Fruit fly (Drosophila melanogaster) Kc167 (cell line): ENCODE data around the gene m.

Experiments
- Myc ChIP-seq: fragments of >200 bp; optimal IDR thresholded peaks from 2 replicates; lab custom pipeline; 2017; ENCODE audit warnings: missing external identifiers
- Sin3A ChIP-seq: fragments of >200 bp; optimal IDR thresholded peaks from 2 replicates; lab custom pipeline; 2018; ENCODE audit warnings: missing external identifiers
- h ChIP-seq: fragments of >200 bp; optimal IDR thresholded peaks from 3 replicates; lab custom pipeline; 2018; ENCODE audit warnings: missing external identifiers
- insv ChIP-seq: fragments of >200 bp; optimal IDR thresholded peaks from 3 replicates; lab custom pipeline; 2018; ENCODE audit warnings: missing external identifiers
- psq ChIP-seq: fragments of >200 bp; optimal IDR thresholded peaks from 2 replicates; lab custom pipeline; 2017; ENCODE audit warnings: missing external identifiers
- ttk ChIP-seq: sonication (Bioruptor generic); optimal IDR thresholded peaks from 2 replicates; lab custom pipeline; 2017; ENCODE audit warnings: missing external identifiers

m gene

DNA sequence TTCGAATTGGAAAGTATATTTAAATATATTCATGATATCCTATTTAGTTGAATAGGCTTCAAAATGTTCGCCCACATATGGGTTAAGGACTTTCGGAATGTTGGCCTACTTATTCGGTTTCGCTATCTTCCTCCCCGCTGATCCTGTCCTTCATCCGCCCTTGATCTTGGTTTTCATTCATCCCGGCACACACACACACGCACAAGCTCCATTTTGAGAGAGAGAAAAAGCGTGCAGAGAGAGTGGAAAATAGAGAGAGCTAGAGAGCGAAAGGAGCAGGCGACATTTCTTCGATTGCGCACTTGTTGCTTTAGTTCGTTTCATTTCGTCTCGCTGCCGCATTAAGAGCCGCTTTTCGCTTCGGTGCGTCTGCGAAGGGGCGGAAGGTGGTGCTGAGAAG is 33.0 kb downstream of the m start, which contains the start of gene Karl:
Karl (plus strand) TSS at position 301 of the 400 bp plus-strand sequence.
- TF ChIP-seq insv (lab: Kevin White, UChicago) (no peak), Sin3A (lab: Kevin White, UChicago) (no peak), h (no peak), ttk (lab: Kevin White, UChicago) (no peak), psq (lab: Kevin White, UChicago) (no peak), Myc (no peak)

DNA sequence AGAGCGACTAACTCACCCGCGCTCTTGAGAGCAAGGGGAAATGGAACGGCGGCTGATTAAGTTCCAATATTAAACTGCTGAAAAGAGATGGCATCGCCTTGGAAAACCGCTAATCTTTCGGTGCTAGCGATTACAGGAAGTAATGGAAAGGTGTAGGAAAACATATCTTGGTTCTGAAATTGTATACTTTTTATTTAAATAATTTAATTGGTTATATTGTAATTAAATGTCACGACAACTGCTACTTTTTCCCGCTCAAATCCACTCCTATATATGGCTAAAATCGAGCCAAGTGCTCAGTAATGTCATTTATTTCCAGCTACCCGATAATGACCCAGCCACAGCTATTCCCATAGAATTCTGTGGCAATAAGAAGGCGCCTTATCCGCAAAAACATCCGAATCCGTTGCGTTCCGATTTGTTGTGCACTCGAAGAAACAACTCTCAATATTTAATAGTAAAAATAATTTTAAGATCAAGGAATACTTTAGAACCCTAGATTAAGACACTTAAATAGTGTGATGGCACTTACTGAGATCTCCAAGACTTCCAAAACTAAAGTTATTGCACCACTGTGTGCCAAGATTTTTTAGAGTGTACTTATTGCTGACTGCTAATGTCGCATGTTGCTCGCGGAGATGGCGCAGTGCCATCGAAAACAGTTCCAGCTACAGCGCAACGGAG is 34.3 kb downstream of the m start:
- TF ChIP-seq ttk (lab: Kevin White, UChicago) (no peak), psq (lab: Kevin White, UChicago) (no peak)

DNA sequence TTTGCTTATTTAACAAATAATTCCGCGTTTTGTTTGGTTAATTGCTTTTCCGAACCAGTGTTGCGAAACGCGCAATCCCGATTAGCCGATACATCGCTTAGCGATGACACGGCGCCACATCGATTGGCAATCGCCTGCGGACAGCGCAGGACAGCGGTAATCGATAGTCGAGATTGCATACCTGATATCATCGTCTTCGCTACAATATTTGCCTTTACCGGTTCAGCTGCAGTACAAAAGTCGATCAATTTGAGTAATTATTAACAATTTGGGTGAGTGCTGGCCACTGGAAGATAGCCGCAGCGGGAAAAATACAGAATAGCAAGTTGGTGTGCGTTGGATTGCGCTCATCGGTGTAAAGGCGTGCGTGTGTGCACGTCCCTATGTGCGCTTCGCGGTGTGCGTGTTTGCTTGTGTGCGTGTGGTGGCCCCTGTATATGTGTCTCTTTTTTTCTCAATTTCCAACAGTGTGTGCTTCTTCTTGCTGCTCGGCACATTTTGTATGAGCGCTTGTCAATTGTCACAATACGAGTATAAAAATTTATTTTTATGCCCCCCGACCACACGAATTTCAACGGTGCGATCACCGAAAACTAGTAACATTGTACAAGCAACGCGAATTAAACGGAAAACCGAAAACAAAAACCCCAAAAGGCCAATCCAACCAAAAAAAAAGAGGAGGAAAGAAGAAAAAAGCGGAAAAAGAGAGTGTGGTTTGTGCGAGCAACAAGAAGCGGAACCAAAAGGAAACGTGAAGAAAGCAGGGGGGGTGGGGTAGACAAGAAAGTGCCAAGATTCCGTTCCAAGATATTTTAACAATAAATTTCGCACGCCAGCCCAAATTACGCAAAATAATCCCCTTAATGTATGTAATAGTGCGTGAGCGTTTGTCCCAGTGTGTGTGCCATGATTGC is 38.6 kb downstream of the m start, which contains the start of gene CkIIbeta:
CkIIbeta (plus strand) TSS at position 119 of the 914 bp plus-strand sequence.
- TF ChIP-seq psq (lab: Kevin White, UChicago) (no peak), Sin3A (lab: Kevin White, UChicago) (no peak), insv (lab: Kevin White, UChicago) (no peak), h (no peak), ttk (lab: Kevin White, UChicago) (no peak), Myc (no peak)

DNA sequence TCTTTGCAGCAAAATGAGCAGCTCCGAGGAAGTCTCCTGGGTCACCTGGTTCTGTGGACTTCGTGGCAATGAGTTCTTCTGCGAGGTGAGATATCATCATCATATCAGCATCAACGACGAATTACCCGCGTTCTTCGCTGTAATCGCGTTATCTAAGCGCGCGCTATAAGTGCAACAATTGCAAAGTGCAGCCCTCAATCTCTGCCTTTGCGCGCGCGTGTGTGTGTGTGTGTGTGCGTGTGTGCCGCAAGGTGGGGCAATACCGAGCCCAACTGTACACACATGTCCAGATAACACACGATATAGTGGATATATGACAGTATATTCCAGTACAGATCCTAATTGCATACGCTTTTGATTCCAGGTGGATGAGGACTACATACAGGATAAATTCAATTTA is 39.4 kb downstream of the m start:
- TF ChIP-seq insv (lab: Kevin White, UChicago) (no peak), psq (lab: Kevin White, UChicago) (no peak), Myc (no peak), ttk (lab: Kevin White, UChicago) (no peak), Sin3A (lab: Kevin White, UChicago) (no peak), h (no peak)

DNA sequence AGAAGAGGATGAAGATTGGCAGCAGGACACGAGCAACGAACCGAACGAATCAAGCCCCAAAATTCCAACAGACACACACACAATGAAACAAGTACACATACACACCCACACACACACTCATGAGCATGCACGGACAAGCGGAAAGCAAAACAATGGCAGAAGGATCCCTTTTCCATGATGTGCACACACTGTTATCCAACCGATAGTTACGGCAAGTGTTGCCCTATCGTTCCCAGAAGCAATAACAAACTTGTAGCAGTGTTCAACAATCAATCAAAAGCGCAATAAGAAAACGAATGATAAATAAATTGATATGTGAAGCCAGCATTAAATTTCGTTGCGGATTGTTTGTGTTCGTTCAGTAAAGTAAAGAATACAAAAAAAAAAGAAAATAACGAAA is 42.9 kb downstream of the m start:
- TF ChIP-seq h (no peak), psq (lab: Kevin White, UChicago) (no peak), ttk (lab: Kevin White, UChicago) (no peak), Myc (no peak), Sin3A (lab: Kevin White, UChicago) (no peak), insv (lab: Kevin White, UChicago) (no peak)

DNA sequence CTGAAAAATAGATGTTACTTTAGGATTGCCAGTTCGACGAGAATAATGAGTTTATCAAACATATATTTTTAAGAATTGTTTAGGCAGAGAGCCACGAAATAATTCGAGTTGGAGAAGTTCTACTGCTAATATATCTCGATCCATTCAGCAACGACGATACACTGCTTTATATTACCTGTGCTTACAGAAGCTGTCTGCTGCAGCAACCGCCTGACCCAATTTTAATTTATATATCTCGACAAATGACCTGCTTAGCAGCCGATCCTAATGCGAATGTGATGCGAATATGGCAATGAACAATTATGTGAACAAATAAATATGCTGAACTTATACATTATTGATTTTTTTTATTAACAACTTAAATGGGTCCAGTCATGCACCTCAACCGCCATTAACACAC is 44.4 kb downstream of the m start:
- TF ChIP-seq Myc: no peak
- TF ChIP-seq h: no peak

DNA sequence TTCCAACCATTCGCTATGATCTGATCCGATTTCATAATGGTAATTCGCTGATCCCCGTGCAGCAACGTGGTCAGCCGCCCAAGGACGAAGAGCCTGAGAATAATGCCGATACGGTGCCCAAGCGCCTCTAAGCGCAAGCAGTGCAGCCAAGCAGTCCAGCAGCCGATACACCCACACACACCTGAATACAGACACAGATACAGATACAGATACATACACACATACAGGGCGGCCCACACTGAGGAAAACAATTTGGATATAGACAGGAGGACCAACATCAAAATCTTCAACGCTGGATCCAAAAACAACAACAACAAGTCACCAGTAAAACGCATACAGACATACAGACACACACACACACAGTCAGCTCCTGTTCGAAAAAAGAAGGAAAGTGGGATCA is 45.9 kb downstream of the m start:
- no peak for TF ChIP-seq Sin3A (lab: Kevin White, UChicago)
- no peak for TF ChIP-seq psq (lab: Kevin White, UChicago)
- TF ChIP-seq Myc: no peak
- TF ChIP-seq ttk (lab: Kevin White, UChicago): no peak
- no peak for TF ChIP-seq h
- TF ChIP-seq insv (lab: Kevin White, UChicago): no peak

DNA sequence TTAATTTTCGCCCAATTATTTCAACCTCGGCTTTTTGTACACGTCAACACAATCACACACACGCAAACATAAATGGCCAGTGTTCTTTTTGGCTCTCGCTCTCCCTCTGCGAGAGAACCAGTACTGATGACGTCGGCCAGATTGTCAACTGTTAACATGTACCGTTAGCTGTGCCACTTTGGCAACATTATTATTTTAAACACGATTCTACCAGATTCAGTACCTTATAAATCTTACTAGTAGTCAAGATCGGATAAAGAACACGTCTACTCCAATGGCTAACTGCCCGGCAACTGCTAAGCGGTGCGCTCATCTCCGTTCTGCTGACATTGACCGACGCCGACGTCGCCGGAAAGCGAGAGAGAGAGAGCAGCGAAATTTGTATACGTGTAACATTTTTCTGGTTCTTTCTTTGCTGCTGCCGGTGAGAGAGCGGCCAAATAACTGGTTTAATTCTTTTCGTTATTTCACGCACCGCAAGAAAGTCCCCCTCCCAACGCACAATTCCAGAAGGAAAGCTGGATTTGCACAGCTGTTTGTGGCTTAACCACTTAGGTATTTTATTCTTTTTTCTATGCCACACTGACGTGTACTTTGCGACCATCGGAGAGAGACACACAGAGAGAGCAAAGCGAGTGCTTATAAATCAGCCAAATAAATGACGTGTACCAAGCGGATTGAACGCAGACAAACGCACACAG is 51.1 kb downstream of the m start:
- TF ChIP-seq psq (lab: Kevin White, UChicago) (no peak), insv (lab: Kevin White, UChicago) (no peak), Myc (no peak), h (no peak), Sin3A (lab: Kevin White, UChicago) (no peak)

DNA sequence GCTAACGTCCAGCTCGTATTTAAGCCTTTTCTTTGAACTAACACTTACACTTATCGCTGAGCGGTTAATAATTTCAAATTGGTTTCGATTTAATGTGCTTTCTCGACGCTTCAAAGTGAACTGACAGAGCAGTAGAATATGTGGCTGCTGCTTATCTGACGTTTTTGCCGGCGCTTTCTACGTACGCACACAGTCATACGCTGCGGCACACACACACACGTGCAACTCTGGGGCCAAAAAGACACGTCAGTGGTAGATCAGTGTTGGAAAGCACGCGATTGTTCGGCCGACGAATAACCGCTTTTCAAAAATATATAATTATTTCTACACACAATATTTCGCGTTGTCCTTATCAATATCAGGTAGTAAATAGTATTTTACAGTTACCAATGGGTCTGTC is 52.1 kb downstream of the m start:
- TF ChIP-seq Myc: no peak
- no peak for TF ChIP-seq ttk (lab: Kevin White, UChicago)
- TF ChIP-seq h: no peak
- TF ChIP-seq psq (lab: Kevin White, UChicago): no peak
- no peak for TF ChIP-seq Sin3A (lab: Kevin White, UChicago)
- no peak for TF ChIP-seq insv (lab: Kevin White, UChicago)

DNA sequence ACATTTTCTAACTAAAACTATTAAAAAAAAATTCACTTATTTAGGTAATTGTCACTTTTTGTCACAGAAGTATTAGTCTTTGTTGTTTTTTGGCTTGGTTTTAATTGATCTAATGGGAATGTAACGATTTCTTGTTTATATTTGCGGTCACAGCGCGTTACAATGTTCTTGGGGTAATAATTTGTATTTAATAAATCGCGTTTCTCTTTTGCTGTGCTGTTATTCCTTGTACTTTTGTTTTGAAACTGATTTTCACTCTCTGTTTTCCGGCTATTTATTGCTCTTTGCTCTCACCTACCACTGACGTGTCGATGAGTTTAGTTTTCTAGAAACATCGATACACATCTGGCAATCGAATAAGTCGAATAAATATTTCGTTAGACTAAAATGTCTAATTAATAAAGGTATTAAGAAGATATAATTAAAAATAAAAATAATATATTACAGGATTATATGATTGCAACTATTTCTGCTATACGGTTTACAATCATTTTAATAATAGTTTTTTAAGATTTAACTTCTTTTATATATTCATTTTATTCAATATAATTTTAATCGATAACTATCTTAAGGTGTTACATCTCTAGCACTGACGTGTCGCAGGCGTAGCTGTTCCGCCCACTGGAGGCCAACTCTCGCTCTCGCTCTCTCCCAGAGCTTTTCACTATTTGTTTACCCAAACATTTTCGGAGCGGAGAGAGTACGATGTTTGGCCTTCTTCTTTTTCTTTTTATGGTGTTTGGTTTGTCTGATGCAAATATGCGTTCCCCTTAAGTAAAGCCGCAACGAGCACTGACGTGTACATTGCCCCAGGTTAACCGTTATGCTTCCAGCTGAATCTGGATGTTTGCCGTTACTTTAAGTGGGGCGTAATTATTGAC is 53.0 kb downstream of the m start, which contains the start of gene Hsc70-3:
Hsc70-3 (minus strand) TSS at position 251 of the 881 bp plus-strand sequence.
- TF ChIP-seq h (no peak), psq (lab: Kevin White, UChicago) (peak; percentile 95)

DNA sequence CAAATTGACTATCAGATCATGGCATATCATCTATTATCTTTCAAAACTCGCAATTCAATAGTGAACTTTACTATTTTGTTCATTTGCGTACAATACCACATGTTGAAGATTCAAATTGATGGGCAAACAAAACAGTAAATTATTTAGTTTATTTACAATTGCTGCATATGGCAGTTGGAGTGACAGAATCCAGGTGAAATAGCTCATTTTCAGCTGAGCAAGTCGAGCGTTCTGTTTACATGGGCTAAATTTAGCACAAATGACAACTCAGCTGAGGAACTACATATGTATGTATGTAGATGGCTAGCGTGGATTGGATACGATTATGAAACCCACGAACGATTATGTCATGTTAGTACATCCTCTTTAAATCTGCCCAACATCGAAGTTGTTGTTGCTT is 58.8 kb downstream of the m start:
- no peak for TF ChIP-seq Myc
- TF ChIP-seq psq (lab: Kevin White, UChicago): no peak
- TF ChIP-seq ttk (lab: Kevin White, UChicago): no peak
- no peak for TF ChIP-seq insv (lab: Kevin White, UChicago)
- TF ChIP-seq h: no peak
- no peak for TF ChIP-seq Sin3A (lab: Kevin White, UChicago)
